Fruit fly (Drosophila melanogaster) whole organism, embryonic: Measurements from ENCODE around the gene lin-52.
A peak's percentile ranks its signal among the peaks of the same experiment; 100 is the strongest.

Source experiments
- Atf3 ChIP-seq: fragments of 200-800 bp; sonication (Bioruptor generic); optimal IDR thresholded peaks from 3 replicates; lab custom pipeline; 2016; ENCODE audit warnings: missing biosample characterization, missing genetic modification characterization
- CG11560 ChIP-seq: fragments of 200-800 bp; sonication (Bioruptor generic); IDR thresholded peaks from 3 replicates; pipeline ENCODE4 v1.3.6; 2022; ENCODE audit warnings: missing biosample characterization, missing genetic modification characterization
- CG12155 ChIP-seq: fragments of 200-800 bp; sonication (Bioruptor generic); optimal IDR thresholded peaks from 3 replicates; lab custom pipeline; 2016; ENCODE audit warnings: missing biosample characterization, missing genetic modification characterization
- CG13296 ChIP-seq: fragments of 200-800 bp; sonication (Bioruptor generic); optimal IDR thresholded peaks from 3 replicates; lab custom pipeline; 2018; ENCODE audit warnings: missing biosample characterization, mild to moderate bottlenecking, missing genetic modification characterization
- CG13894 ChIP-seq: fragments of 200-800 bp; sonication (Bioruptor generic); optimal IDR thresholded peaks from 3 replicates; lab custom pipeline; 2018; ENCODE audit warnings: missing biosample characterization, mild to moderate bottlenecking, missing genetic modification characterization, moderate library complexity
- CG16813 ChIP-seq: fragments of 200-800 bp; sonication (Bioruptor generic); IDR thresholded peaks from 3 replicates; pipeline ENCODE4 v1.3.6; 2022; ENCODE audit warnings: missing biosample characterization, missing genetic modification characterization; ENCODE audit not compliant: partially characterized antibody
- CG17802 ChIP-seq: fragments of 200-800 bp; sonication (Bioruptor generic); optimal IDR thresholded peaks from 2 replicates; lab custom pipeline; 2018; ENCODE audit warnings: missing biosample characterization, mild to moderate bottlenecking, missing genetic modification characterization, moderate library complexity
- CG18599 ChIP-seq: fragments of 200-800 bp; sonication (Bioruptor generic); optimal IDR thresholded peaks from 3 replicates; lab custom pipeline; 2017; ENCODE audit warnings: missing biosample characterization, missing genetic modification characterization, mild to moderate bottlenecking, moderate library complexity, missing genetic modification reagents
- CG2889 ChIP-seq: fragments of 200-800 bp; sonication (Bioruptor generic); IDR thresholded peaks from 3 replicates; pipeline ENCODE4 v1.3.6; 2022; ENCODE audit warnings: missing biosample characterization, missing genetic modification characterization
- CG4854 ChIP-seq: fragments of 200-800 bp; sonication (Bioruptor generic); optimal IDR thresholded peaks from 2 replicates; lab custom pipeline; 2016; ENCODE audit warnings: missing biosample characterization, missing genetic modification characterization, inconsistent platforms
- CG7271 ChIP-seq: fragments of 200-800 bp; sonication (Bioruptor generic); optimal IDR thresholded peaks from 2 replicates; lab custom pipeline; 2018; ENCODE audit warnings: missing biosample characterization, mild to moderate bottlenecking, missing genetic modification characterization, moderate library complexity
- CG7556 ChIP-seq: fragments of 200-800 bp; sonication (Bioruptor generic); optimal IDR thresholded peaks from 2 replicates; lab custom pipeline; 2017; ENCODE audit warnings: missing biosample characterization, mild to moderate bottlenecking, missing genetic modification characterization
- CG7839 ChIP-seq: fragments of 200-800 bp; sonication (Bioruptor generic); optimal IDR thresholded peaks from 3 replicates; lab custom pipeline; 2018; ENCODE audit warnings: missing biosample characterization, mild to moderate bottlenecking, missing genetic modification characterization, moderate library complexity
- CG7963 ChIP-seq: fragments of 200-800 bp; sonication (Bioruptor generic); IDR thresholded peaks from 3 replicates; pipeline ENCODE4 v1.3.6; 2022; ENCODE audit warnings: missing biosample characterization, missing genetic modification characterization; ENCODE audit not compliant: partially characterized antibody
- CG8281 ChIP-seq: fragments of 200-800 bp; sonication (Bioruptor generic); optimal IDR thresholded peaks from 2 replicates; lab custom pipeline; 2018; ENCODE audit warnings: missing biosample characterization, mild to moderate bottlenecking, missing genetic modification characterization, moderate library complexity
- CG8359 ChIP-seq: fragments of 200-800 bp; sonication (Bioruptor generic); optimal IDR thresholded peaks from 2 replicates; lab custom pipeline; 2017; ENCODE audit warnings: missing biosample characterization, mild to moderate bottlenecking, missing genetic modification characterization, borderline replicate concordance
- CG9797 ChIP-seq: fragments of 200-800 bp; sonication (Bioruptor generic); optimal IDR thresholded peaks from 3 replicates; lab custom pipeline; 2018; ENCODE audit warnings: missing biosample characterization, mild to moderate bottlenecking, missing genetic modification characterization
- CoRest ChIP-seq: fragments of 200-800 bp; sonication (Bioruptor generic); optimal IDR thresholded peaks from 3 replicates; lab custom pipeline; 2018; ENCODE audit warnings: missing biosample characterization, mild to moderate bottlenecking, missing genetic modification characterization, moderate library complexity
- Deaf1 ChIP-seq: fragments of 200-800 bp; optimal IDR thresholded peaks from 3 replicates; lab custom pipeline; 2019; ENCODE audit warnings: missing biosample characterization, mild to moderate bottlenecking, missing genetic modification characterization, moderate library complexity
- Dek ChIP-seq: fragments of 200-800 bp; sonication (Bioruptor generic); optimal IDR thresholded peaks from 3 replicates; lab custom pipeline; 2019; ENCODE audit warnings: missing biosample characterization, mild to moderate bottlenecking, missing genetic modification characterization, moderate library complexity
- Dip2 ChIP-seq: fragments of 200-800 bp; sonication (Bioruptor generic); IDR thresholded peaks from 2 replicates; pipeline ENCODE4 v1.3.6; 2022; ENCODE audit warnings: missing biosample characterization, missing genetic modification characterization
- HLH3B ChIP-seq: fragments of 200-800 bp; sonication (Bioruptor generic); IDR thresholded peaks from 2 replicates; pipeline ENCODE4 v1.3.6; 2022; ENCODE audit warnings: missing biosample characterization, missing genetic modification characterization
- Hr39 ChIP-seq: fragments of >200 bp; optimal IDR thresholded peaks from 2 replicates; lab custom pipeline; 2017
- MBD-R2 ChIP-seq: fragments of 200-800 bp; sonication (Bioruptor generic); IDR thresholded peaks from 2 replicates; pipeline ENCODE4 v1.3.6; 2022; ENCODE audit warnings: missing biosample characterization, missing genetic modification characterization
- MESR4 ChIP-seq: fragments of 200-800 bp; sonication (Bioruptor generic); optimal IDR thresholded peaks from 2 replicates; lab custom pipeline; 2018; ENCODE audit warnings: missing biosample characterization, mild to moderate bottlenecking, missing genetic modification characterization, moderate library complexity
- NFAT ChIP-seq: fragments of 200-800 bp; sonication (Bioruptor generic); IDR thresholded peaks from 2 replicates; pipeline ENCODE4 v1.3.6; 2022; ENCODE audit warnings: missing biosample characterization, missing genetic modification characterization
- NK7.1 ChIP-seq: fragments of 200-800 bp; sonication (Bioruptor generic); optimal IDR thresholded peaks from 3 replicates; lab custom pipeline; 2016; ENCODE audit warnings: missing biosample characterization, missing genetic modification characterization
- Opbp ChIP-seq: fragments of 200-800 bp; sonication (Bioruptor generic); IDR thresholded peaks from 3 replicates; pipeline ENCODE4 v1.3.6; 2022; ENCODE audit warnings: missing biosample characterization, missing genetic modification characterization; ENCODE audit not compliant: partially characterized antibody
- Side ChIP-seq: fragments of 200-800 bp; sonication (Bioruptor generic); optimal IDR thresholded peaks from 2 replicates; lab custom pipeline; 2016; ENCODE audit warnings: missing biosample characterization, missing genetic modification characterization
- Sin3A ChIP-seq: fragments of >200 bp; optimal IDR thresholded peaks from 2 replicates; lab custom pipeline; 2018
- TFAM ChIP-seq: fragments of 200-800 bp; sonication (Bioruptor generic); optimal IDR thresholded peaks from 2 replicates; lab custom pipeline; 2017; ENCODE audit warnings: missing biosample characterization, missing genetic modification characterization, inconsistent platforms
- cad ChIP-seq: fragments of >200 bp; optimal IDR thresholded peaks from 2 replicates; lab custom pipeline; 2017; ENCODE audit warnings: missing biosample characterization, missing genetic modification characterization
- chm ChIP-seq: fragments of 200-800 bp; sonication (Bioruptor generic); IDR thresholded peaks from 2 replicates; pipeline ENCODE4 v1.3.6; 2022; ENCODE audit warnings: missing biosample characterization, missing genetic modification characterization
- dysf ChIP-seq: fragments of 200-800 bp; sonication (Bioruptor generic); IDR thresholded peaks from 3 replicates; pipeline ENCODE4 v1.3.6; 2022; ENCODE audit warnings: missing biosample characterization, missing genetic modification characterization
- en ChIP-seq: fragments of 200-800 bp; sonication (Bioruptor generic); optimal IDR thresholded peaks from 2 replicates; lab custom pipeline; 2016; ENCODE audit warnings: missing biosample characterization, missing genetic modification characterization
- exex ChIP-seq: fragments of 200-800 bp; sonication (Bioruptor generic); optimal IDR thresholded peaks from 4 replicates; lab custom pipeline; 2018; ENCODE audit warnings: missing biosample characterization, mild to moderate bottlenecking, missing genetic modification characterization, moderate library complexity
- ftz-f1 ChIP-seq: fragments of 200-800 bp; sonication (Bioruptor generic); optimal IDR thresholded peaks from 2 replicates; lab custom pipeline; 2016; ENCODE audit warnings: missing biosample characterization, missing genetic modification characterization
- gce ChIP-seq: fragments of 200-800 bp; sonication (Bioruptor generic); IDR thresholded peaks from 3 replicates; pipeline ENCODE4 v1.3.6; 2022; ENCODE audit warnings: missing biosample characterization, missing genetic modification characterization
- h ChIP-seq: fragments of >200 bp; optimal IDR thresholded peaks from 2 replicates; lab custom pipeline; 2017
- her ChIP-seq: fragments of 200-800 bp; sonication (Bioruptor generic); optimal IDR thresholded peaks from 2 replicates; lab custom pipeline; 2016; ENCODE audit warnings: missing biosample characterization, missing genetic modification characterization
- inv ChIP-seq: fragments of 200-800 bp; sonication (Bioruptor generic); IDR thresholded peaks from 2 replicates; pipeline ENCODE4 v1.3.6; 2022; ENCODE audit warnings: missing biosample characterization, missing genetic modification characterization; ENCODE audit not compliant: partially characterized antibody
- jumu ChIP-seq: fragments of 200-800 bp; sonication (Bioruptor generic); optimal IDR thresholded peaks from 3 replicates; lab custom pipeline; 2016; ENCODE audit warnings: missing biosample characterization, missing genetic modification characterization
- kay ChIP-seq: fragments of 200-800 bp; sonication (Bioruptor generic); optimal IDR thresholded peaks from 2 replicates; lab custom pipeline; 2016; ENCODE audit warnings: missing biosample characterization, missing genetic modification characterization
- knrl ChIP-seq: fragments of 200-800 bp; sonication (Bioruptor generic); IDR thresholded peaks from 3 replicates; pipeline ENCODE4 v1.3.6; 2022; ENCODE audit warnings: missing biosample characterization, missing genetic modification characterization; ENCODE audit not compliant: partially characterized antibody
- mirr ChIP-seq: fragments of 200-800 bp; sonication (Bioruptor generic); optimal IDR thresholded peaks from 3 replicates; lab custom pipeline; 2018; ENCODE audit warnings: missing biosample characterization, mild to moderate bottlenecking, missing genetic modification characterization
- oc ChIP-seq: fragments of 200-800 bp; sonication (Bioruptor generic); optimal IDR thresholded peaks from 2 replicates; lab custom pipeline; 2018; ENCODE audit warnings: missing biosample characterization, mild to moderate bottlenecking, missing genetic modification characterization, moderate library complexity
- org-1 ChIP-seq: fragments of 200-800 bp; sonication (Bioruptor generic); optimal IDR thresholded peaks from 2 replicates; lab custom pipeline; 2017; ENCODE audit warnings: missing biosample characterization, missing genetic modification characterization
- repo ChIP-seq: fragments of 200-800 bp; sonication (Bioruptor generic); optimal IDR thresholded peaks from 2 replicates; lab custom pipeline; 2016; ENCODE audit warnings: missing biosample characterization, missing genetic modification characterization
- sens ChIP-seq: fragments of 200-800 bp; sonication (Bioruptor generic); peaks from one replicate; lab custom pipeline; 2016; ENCODE audit warnings: missing biosample characterization, missing genetic modification characterization
- tll ChIP-seq, 2 experiments: fragments of 200-800 bp in 1 of 2; fragments of >200 bp in 1 of 2; sonication (Bioruptor generic) in 1 of 2; optimal IDR thresholded peaks; 2 replicates each; lab custom pipeline; 2017 to 2019; ENCODE audit warnings: missing biosample characterization in 2 of 2, missing genetic modification characterization in 2 of 2, mild to moderate bottlenecking in 1 of 2, moderate library complexity in 1 of 2
- vfl ChIP-seq: fragments of 200-800 bp; sonication (Bioruptor generic); optimal IDR thresholded peaks from 2 replicates; lab custom pipeline; 2016; ENCODE audit warnings: missing biosample characterization, missing genetic modification characterization

The lin-52 gene

DNA sequence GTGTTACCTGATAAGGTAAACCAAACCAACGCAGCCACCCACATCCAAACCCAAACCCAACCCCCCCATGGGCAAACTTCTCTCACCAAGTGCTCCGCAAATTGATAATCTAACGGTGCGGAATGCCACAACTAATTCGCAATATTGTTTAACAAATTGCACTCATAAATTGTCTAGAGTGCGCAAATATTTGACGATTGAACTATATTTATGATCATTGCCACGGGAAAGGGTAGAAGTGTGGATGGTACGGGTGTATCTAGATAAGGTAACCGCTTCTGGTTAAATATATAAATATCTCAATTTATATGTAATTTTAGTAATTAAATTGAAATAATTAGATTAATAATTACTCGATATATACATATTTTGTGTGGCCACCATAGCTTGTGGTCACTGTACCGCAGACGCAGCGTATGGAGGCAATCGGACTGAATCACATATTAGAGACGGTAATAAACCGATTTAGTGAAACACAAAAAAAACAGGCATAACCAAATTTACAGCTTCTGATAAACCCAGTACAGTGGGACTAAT, 36.2 kb downstream of the lin-52 start (continued):
- TF ChIP-seq HLH3B (GFP tag; lab: Robert Waterston, UW) (peak; percentile 50; the same call in 1 of the 2 replicates), ftz-f1 (GFP tag; lab: Kevin White, UChicago) (no peak), kay (GFP tag; lab: Kevin White, UChicago) (no peak), dysf (peak; percentile 82), CG8359 (no peak), CG7963 (no peak), CG11560 (tag; lab: Robert Waterston, UW) (peak; percentile 39; the same call in 1 of the 3 replicates), exex (peak; percentile 94), MBD-R2 (GFP tag; lab: Robert Waterston, UW) (peak; percentile 47; the same call in 1 of the 2 replicates), org-1 (GFP tag; lab: Kevin White, UChicago) (peak; percentile 2), repo (GFP tag; lab: Kevin White, UChicago) (no peak), tll (GFP tag; optimal IDR thresholded peaks at IDR 0.05; lab: Kevin White, UChicago) (no peak), Opbp (GFP tag; lab: Robert Waterston, UW) (no peak), vfl (GFP tag; lab: Kevin White, UChicago) (peak; percentile 7), CG18599 (GFP tag; lab: Kevin White, UChicago) (peak; percentile 83), CG7556 (peak; percentile 46), NFAT (GFP tag; lab: Robert Waterston, UW) (peak; percentile 61; the same call in 1 of the 2 replicates), knrl (GFP tag; lab: Robert Waterston, UW) (no peak), CG8281 (tag; lab: Kevin White, UChicago) (no peak), Dek (tag; lab: Kevin White, UChicago) (peak; percentile 68), en (no peak), Side (GFP tag; lab: Kevin White, UChicago) (no peak), her (no peak), CG7839 (tag; lab: Kevin White, UChicago) (peak; percentile 79), CG7271 (no peak), CG9797 (GFP tag; lab: Kevin White, UChicago) (no peak), CG16813 (GFP tag; lab: Robert Waterston, UW) (no peak), sens (GFP tag; lab: Kevin White, UChicago) (no peak), inv (no peak), Atf3 (GFP tag; lab: Kevin White, UChicago) (no peak), mirr (no peak), Deaf1 (tag; lab: Kevin White, UChicago) (peak; percentile 27), jumu (GFP tag; lab: Kevin White, UChicago) (no peak), CG17802 (no peak), CG12155 (GFP tag; lab: Kevin White, UChicago) (peak; percentile 57), CG2889 (GFP tag; lab: Robert Waterston, UW) (0 out of 3 replicates have a peak, but pooled peaks have one; percentile 50), Hr39 (no peak), MESR4 (no peak), TFAM (no peak), CG4854 (GFP tag; lab: Kevin White, UChicago) (no peak), gce (GFP tag; lab: Robert Waterston, UW) (no peak), NK7.1 (GFP tag; lab: Kevin White, UChicago) (no peak), oc (tag; lab: Kevin White, UChicago) (no peak), Dip2 (GFP tag; lab: Robert Waterston, UW) (no peak), chm (GFP tag; lab: Robert Waterston, UW) (no peak; the same call in 1 of the 2 replicates), CoRest (tag; lab: Kevin White, UChicago) (peak; percentile 71), h (lab: Kevin White, UChicago) (no peak), Sin3A (lab: Kevin White, UChicago) (no peak), CG13296 (GFP tag; lab: Kevin White, UChicago) (peak; percentile 67), CG13894 (peak; percentile 85), cad (GFP tag; lab: Kevin White, UChicago) (no peak)
